Worm (Caenorhabditis elegans): ENCODE measurements around the gene sdha-1.

Gene sdha-1

ce11 chrX:8507576-8507975 is 38.2 kb downstream of the sdha-1 start, which contains the start of gene H03E18.1:
Gene H03E18.1 (plus strand): TSS chrX:8507876.
- TF ChIP-seq efl-1 (optimal IDR thresholded peaks at IDR 0.05) (no peak), efl-1 (GFP tag; optimal IDR thresholded peaks at IDR 0.05 in 1 of 2) (peak in 1 of 2 experiments; percentile 44), ceh-88 (GFP tag; IDR thresholded peaks at IDR 0.05) (no peak)

DNA sequence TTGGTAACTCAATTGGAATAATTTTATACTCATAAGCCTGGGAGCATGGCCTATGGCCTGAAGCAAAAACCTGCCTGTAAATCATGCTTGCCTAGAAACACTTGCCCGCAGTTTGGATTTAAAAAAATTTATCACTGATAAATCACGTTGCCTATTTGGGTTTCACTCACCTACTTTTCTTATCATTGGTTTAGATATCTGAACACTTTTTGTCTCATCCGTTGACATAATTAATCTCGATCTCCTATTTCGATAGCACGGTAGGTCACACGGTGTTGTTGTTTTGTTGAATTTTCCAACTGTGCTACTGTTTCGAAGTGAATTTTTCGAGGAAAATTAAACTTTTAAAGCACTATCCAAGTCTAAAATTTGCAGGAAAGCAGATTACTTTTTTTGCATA is 38.8 kb downstream of the sdha-1 start:
- TF ChIP-seq unc-86 (tag; optimal IDR thresholded peaks at IDR 0.05) (no peak), blmp-1 (tag; optimal IDR thresholded peaks at IDR 0.05) (peak; percentile 74)

- TF ChIP-seq egl-13 (tag; optimal IDR thresholded peaks at IDR 0.05) (no peak), blmp-1 (tag; optimal IDR thresholded peaks at IDR 0.05) (peak; percentile 89), efl-3 (GFP tag; optimal IDR thresholded peaks at IDR 0.05) (no peak), nhr-237 (tag; optimal IDR thresholded peaks at IDR 0.05) (no peak), elt-2 (tag; optimal IDR thresholded peaks at IDR 0.05) (no peak)
Observed at ce11 chrX:8504207-8504606, 41.6 kb downstream of the sdha-1 start.

ce11 chrX:8500922-8501321 is 44.9 kb downstream of the sdha-1 start, which contains the start of gene grd-4:
Gene grd-4 (plus strand): TSS chrX:8501222.
- no peak for TF ChIP-seq aha-1 (tag; optimal IDR thresholded peaks at IDR 0.05)
- no peak for TF ChIP-seq nhr-85 (tag)
- TF ChIP-seq fos-1 (tag; optimal IDR thresholded peaks at IDR 0.05): no peak
- TF ChIP-seq nhr-76 (tag; optimal IDR thresholded peaks at IDR 0.05): no peak
- TF ChIP-seq unc-98 (GFP tag; IDR thresholded peaks at IDR 0.05): no peak
- TF ChIP-seq mab-9 (GFP tag; IDR thresholded peaks at IDR 0.05): no peak
- TF ChIP-seq lin-14 (GFP tag; optimal IDR thresholded peaks at IDR 0.05): no peak
- TF ChIP-seq nhr-28 (tag; optimal IDR thresholded peaks at IDR 0.05): no peak
- no peak for TF ChIP-seq dpl-1 (GFP tag; optimal IDR thresholded peaks at IDR 0.05)
- TF ChIP-seq blmp-1 (tag; optimal IDR thresholded peaks at IDR 0.05): no peak
- no peak for TF ChIP-seq fkh-8 (tag; optimal IDR thresholded peaks at IDR 0.05)
- TF ChIP-seq grh-1 (GFP tag; IDR thresholded peaks at IDR 0.05): no peak
- no peak for TF ChIP-seq dsc-1 (tag; optimal IDR thresholded peaks at IDR 0.05)
- no peak for TF ChIP-seq mef-2 (tag; optimal IDR thresholded peaks at IDR 0.05)

DNA sequence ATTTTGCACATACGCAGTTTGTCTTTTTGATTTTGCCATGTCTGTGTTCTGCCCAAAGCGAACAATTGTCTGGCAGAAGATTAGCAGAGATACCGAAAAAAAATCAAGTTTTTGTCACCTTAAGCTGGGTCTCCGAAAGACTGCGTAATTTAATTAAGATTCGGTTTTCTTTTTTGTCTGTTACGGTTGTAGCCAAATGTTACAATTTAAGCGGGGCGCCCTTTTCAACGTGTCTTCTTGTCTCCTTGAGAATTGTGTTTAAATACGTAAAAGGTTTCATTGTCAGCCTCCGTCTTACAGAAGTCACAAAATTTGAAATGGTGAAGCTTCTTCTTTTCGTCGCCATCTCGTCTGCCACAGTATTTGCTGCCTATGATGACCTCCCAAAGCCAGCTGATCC is 46.1 kb downstream of the sdha-1 start, which contains the start of gene grd-14:
Gene grd-14, plus strand, starts transcription at position 301 of the 400 bp plus-strand sequence.
- TF ChIP-seq efl-1 (optimal IDR thresholded peaks at IDR 0.05) (no peak), efl-1 (GFP tag; optimal IDR thresholded peaks at IDR 0.05 in 1 of 2) (peak in 1 of 2 experiments; percentile 46), C04F5.9 (tag; optimal IDR thresholded peaks at IDR 0.05) (no peak)

- TF ChIP-seq mef-2 (tag; optimal IDR thresholded peaks at IDR 0.05): no peak
- TF ChIP-seq sptf-1 (tag; optimal IDR thresholded peaks at IDR 0.05): no peak
- no peak for TF ChIP-seq grh-1 (GFP tag; IDR thresholded peaks at IDR 0.05)
- no peak for TF ChIP-seq nhr-90 (tag; optimal IDR thresholded peaks at IDR 0.05; ENCODE audit: poor library complexity)
- no peak for TF ChIP-seq blmp-1 (tag; optimal IDR thresholded peaks at IDR 0.05)
- TF ChIP-seq mdl-1 (tag; optimal IDR thresholded peaks at IDR 0.05): no peak
- TF ChIP-seq nhr-77 (tag; optimal IDR thresholded peaks at IDR 0.05): no peak
- TF ChIP-seq nhr-12 (tag; optimal IDR thresholded peaks at IDR 0.05): no peak
- TF ChIP-seq hlh-4 (tag; optimal IDR thresholded peaks at IDR 0.05): no peak
- TF ChIP-seq unc-130 (tag; optimal IDR thresholded peaks at IDR 0.05): no peak
Observed at ce11 chrX:8495005-8495404, 50.8 kb downstream of the sdha-1 start, which contains the start of gene T01B10.5. Gene T01B10.5 (plus strand): TSS chrX:8495305.
